Worm (Caenorhabditis elegans) whole organism, late embryonic: ENCODE measurements around the gene C25H3.3.

Source experiments
- C08G9.2 ChIP-seq: sonication (generic microtip); optimal IDR thresholded peaks from 2 replicates; lab custom pipeline; 2016; ENCODE audit warnings: mild to moderate bottlenecking, missing genetic modification characterization, moderate library complexity, missing compliant biosample characterization
- Y22D7AL.16 ChIP-seq: sonication (generic microtip); optimal IDR thresholded peaks from 2 replicates; lab custom pipeline; 2016; ENCODE audit warnings: missing genetic modification characterization, missing compliant biosample characterization
- ama-1 ChIP-seq: fragments of 150-350 bp; optimal IDR thresholded peaks from 2 replicates; lab custom pipeline; 2014
- ceh-30 ChIP-seq: fragments of 150-350 bp; optimal IDR thresholded peaks from 2 replicates; lab custom pipeline; 2014; ENCODE audit warnings: missing biosample characterization, missing genetic modification characterization
- dve-1 ChIP-seq: sonication (generic microtip); optimal IDR thresholded peaks from 2 replicates; lab custom pipeline; 2017; ENCODE audit warnings: antibody characterized with exemption, mild to moderate bottlenecking, missing genetic modification characterization, missing compliant biosample characterization
- fax-1 ChIP-seq: sonication (generic microtip); optimal IDR thresholded peaks from 2 replicates; lab custom pipeline; 2016; ENCODE audit warnings: missing genotype, missing genetic modification characterization, missing compliant biosample characterization
- madf-2 ChIP-seq: sonication (generic microtip); optimal IDR thresholded peaks from 2 replicates; lab custom pipeline; 2017; ENCODE audit warnings: missing genetic modification characterization, missing compliant biosample characterization
- nfya-1 ChIP-seq: sonication (generic microtip); optimal IDR thresholded peaks from 2 replicates; lab custom pipeline; 2017; ENCODE audit warnings: missing genetic modification characterization, mild to moderate bottlenecking, missing compliant biosample characterization, antibody characterized with exemption, moderate library complexity
- pha-4 ChIP-seq: fragments of 150-350 bp; optimal IDR thresholded peaks from 2 replicates; lab custom pipeline; 2018; ENCODE audit warnings: missing biosample characterization, missing genetic modification reagents, missing genetic modification characterization
- rnt-1 ChIP-seq: sonication (generic microtip); optimal IDR thresholded peaks from 2 replicates; lab custom pipeline; 2016; ENCODE audit warnings: missing genetic modification characterization, missing compliant biosample characterization
- ttx-3 ChIP-seq: sonication (generic microtip); optimal IDR thresholded peaks from 2 replicates; lab custom pipeline; 2016; ENCODE audit warnings: missing genetic modification reagents, missing genetic modification characterization, missing compliant biosample characterization

DNA sequence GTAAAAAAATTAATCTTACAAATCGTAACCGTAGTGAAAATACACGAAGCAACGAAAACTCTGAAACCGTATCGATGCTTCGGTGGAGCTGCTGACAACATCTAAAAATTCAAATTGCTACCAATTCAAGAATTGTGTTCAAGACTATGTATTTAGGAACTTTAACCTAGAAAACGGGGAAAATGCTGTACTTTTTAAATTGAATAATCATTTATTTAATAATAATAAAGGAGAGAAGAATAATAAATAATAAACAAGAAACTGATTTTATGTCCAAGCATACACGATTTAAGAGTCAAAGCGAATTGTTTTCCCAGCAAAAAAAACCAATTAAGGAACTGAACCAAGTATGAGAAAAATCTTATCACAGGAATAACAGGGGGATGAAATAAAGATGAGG lies 24.4 kb upstream of the C25H3.3 start, which contains the start of gene C25H3.17:
- TF ChIP-seq C08G9.2 (tag; lab: Kevin White, UChicago) (no peak), ttx-3 (tag; lab: Kevin White, UChicago) (no peak), Y22D7AL.16 (tag; lab: Kevin White, UChicago) (no peak), ama-1 (lab: Kevin White, UChicago) (no peak), rnt-1 (tag; lab: Kevin White, UChicago) (no peak), ceh-30 (tag; lab: Kevin White, UChicago) (no peak), pha-4 (tag; lab: Kevin White, UChicago) (no peak), madf-2 (no peak), dve-1 (tag; lab: Kevin White, UChicago) (no peak), nfya-1 (no peak), fax-1 (no peak)
